Worm (Caenorhabditis elegans) whole organism, L4 larva: Measurements from ENCODE around the gene acl-9.
A peak's percentile ranks its signal among the peaks of the same experiment; 100 is the strongest.

Source experiments
- F10B5.3 ChIP-seq: sonication (generic microtip); optimal IDR thresholded peaks from 2 replicates; lab custom pipeline; 2016; ENCODE audit warnings: mild to moderate bottlenecking, missing genetic modification characterization, missing compliant biosample characterization
- F26F4.8 ChIP-seq: fragments of 200-800 bp; sonication (Bioruptor generic); conservative IDR thresholded peaks from 2 replicates; pipeline ENCODE4 v1.3.6; 2022; ENCODE audit warnings: missing genetic modification characterization, missing compliant biosample characterization
- F44E2.7 ChIP-seq: fragments of 200-800 bp; sonication (Bioruptor generic); IDR thresholded peaks from 2 replicates; pipeline ENCODE4 v2.1.2; 2022; ENCODE audit warnings: missing genetic modification characterization, missing compliant biosample characterization
- F49E8.2 ChIP-seq: sonication (generic microtip); optimal IDR thresholded peaks from 2 replicates; lab custom pipeline; 2016; ENCODE audit warnings: missing compliant biosample characterization, mild to moderate bottlenecking, missing genetic modification characterization, borderline replicate concordance
- R02D3.7 ChIP-seq: fragments of 150-350 bp; sonication (generic microtip); optimal IDR thresholded peaks from 3 replicates; lab custom pipeline; 2014; ENCODE audit warnings: missing biosample characterization, missing genetic modification characterization
- Y48G9A.11 ChIP-seq: fragments of 200-800 bp; sonication (Bioruptor generic); IDR thresholded peaks from 2 replicates; pipeline ENCODE4 v1.3.6; 2022; ENCODE audit warnings: missing genetic modification reagents, missing genetic modification characterization, missing compliant biosample characterization
- Y5F2A.4 ChIP-seq: fragments of 200-800 bp; sonication (Bioruptor generic); optimal IDR thresholded peaks from 2 replicates; lab custom pipeline; 2018; ENCODE audit warnings: mild to moderate bottlenecking, missing genetic modification characterization, missing compliant biosample characterization
- Y75B8A.6 ChIP-seq: fragments of 200-800 bp; sonication (Bioruptor generic); IDR thresholded peaks from 2 replicates; pipeline ENCODE4 v1.3.6; 2022; ENCODE audit warnings: missing genetic modification reagents, missing genetic modification characterization, missing compliant biosample characterization
- aly-2 ChIP-seq: sonication (generic microtip); optimal IDR thresholded peaks from 2 replicates; lab custom pipeline; 2018; ENCODE audit warnings: missing biosample characterization, missing genetic modification characterization
- ama-1 ChIP-seq: fragments of 150-350 bp; optimal IDR thresholded peaks from 2 replicates; lab custom pipeline; 2014; ENCODE audit warnings: inconsistent platforms, mixed read lengths
- arid-1 ChIP-seq: fragments of 200-800 bp; sonication (Bioruptor generic); conservative IDR thresholded peaks from 2 replicates; pipeline ENCODE4 v1.3.6; 2022; ENCODE audit warnings: missing genetic modification reagents, missing genetic modification characterization, missing compliant biosample characterization
- ceh-28 ChIP-seq: fragments of 150-350 bp; optimal IDR thresholded peaks from 2 replicates; lab custom pipeline; 2014; ENCODE audit warnings: missing biosample characterization, missing genetic modification reagents, missing genetic modification characterization
- ceh-32 ChIP-seq: sonication (generic microtip); optimal IDR thresholded peaks from 2 replicates; lab custom pipeline; 2016; ENCODE audit warnings: mild to moderate bottlenecking, missing genetic modification characterization, missing compliant biosample characterization; ENCODE audit not compliant: poor library complexity
- daf-12 ChIP-seq: fragments of 150-350 bp; optimal IDR thresholded peaks from 2 replicates; lab custom pipeline; 2014; ENCODE audit warnings: missing biosample characterization, missing genetic modification reagents, missing genetic modification characterization
- daf-19 ChIP-seq: fragments of 200-800 bp; sonication (Bioruptor generic); conservative IDR thresholded peaks from 2 replicates; pipeline ENCODE4 v1.3.6; 2022; ENCODE audit warnings: missing genetic modification characterization, missing compliant biosample characterization
- dmd-8 ChIP-seq: fragments of 200-800 bp; sonication (Bioruptor generic); IDR thresholded peaks from 2 replicates; pipeline ENCODE4 v1.3.6; 2022; ENCODE audit warnings: missing genetic modification characterization, missing compliant biosample characterization
- dmd-9 ChIP-seq: fragments of 200-800 bp; sonication (Bioruptor generic); IDR thresholded peaks from 2 replicates; pipeline ENCODE4 v1.3.6; 2022; ENCODE audit warnings: missing genetic modification reagents, missing genetic modification characterization, missing compliant biosample characterization
- duxl-1 ChIP-seq: sonication (generic microtip); optimal IDR thresholded peaks from 2 replicates; lab custom pipeline; 2016; ENCODE audit warnings: mild to moderate bottlenecking, missing genetic modification characterization, moderate library complexity, missing compliant biosample characterization; ENCODE audit not compliant: poor library complexity
- egl-27 ChIP-seq: sonication (generic microtip); optimal IDR thresholded peaks from 3 replicates; lab custom pipeline; 2017; ENCODE audit warnings: missing biosample characterization, missing genetic modification reagents, missing genetic modification characterization
- egl-43 ChIP-seq: fragments of 200-800 bp; sonication (Bioruptor generic); IDR thresholded peaks from 2 replicates; pipeline ENCODE4 v1.3.6; 2022; ENCODE audit warnings: missing genetic modification reagents, missing genetic modification characterization, missing compliant biosample characterization
- fkh-10 ChIP-seq: fragments of 150-350 bp; optimal IDR thresholded peaks from 2 replicates; lab custom pipeline; 2014; ENCODE audit warnings: missing biosample characterization, missing genetic modification reagents, missing genetic modification characterization
- fos-1 ChIP-seq: fragments of 150-350 bp; optimal IDR thresholded peaks from 2 replicates; lab custom pipeline; 2014; ENCODE audit warnings: missing biosample characterization, missing genetic modification characterization
- hlh-30 ChIP-seq: sonication (generic microtip); optimal IDR thresholded peaks from 2 replicates; lab custom pipeline; 2017; ENCODE audit warnings: antibody characterized with exemption, mild to moderate bottlenecking, missing genetic modification characterization, missing compliant biosample characterization; ENCODE audit not compliant: insufficient read depth
- lin-1 ChIP-seq: fragments of 200-800 bp; sonication (Bioruptor generic); IDR thresholded peaks from 2 replicates; pipeline ENCODE4 v1.3.6; 2022; ENCODE audit warnings: missing genetic modification reagents, missing genetic modification characterization, missing compliant biosample characterization
- lin-15B ChIP-seq: fragments of 150-350 bp; sonication (generic microtip); optimal IDR thresholded peaks from 3 replicates; lab custom pipeline; 2014; ENCODE audit warnings: missing biosample characterization, missing genetic modification characterization
- lin-29 ChIP-seq: fragments of 200-800 bp; sonication (Bioruptor generic); IDR thresholded peaks from 2 replicates; pipeline ENCODE4 v1.3.6; 2022; ENCODE audit warnings: missing genetic modification reagents, missing genetic modification characterization, missing compliant biosample characterization
- lin-39 ChIP-seq: fragments of 150-350 bp; optimal IDR thresholded peaks from 2 replicates; lab custom pipeline; 2014; ENCODE audit warnings: missing biosample characterization, missing genetic modification reagents, missing genetic modification characterization
- lir-3 ChIP-seq: sonication (generic microtip); optimal IDR thresholded peaks from 2 replicates; lab custom pipeline; 2016; ENCODE audit warnings: mild to moderate bottlenecking, missing genetic modification characterization, missing compliant biosample characterization
- mdl-1 ChIP-seq, 2 experiments: fragments of 150-350 bp in 1 of 2; sonication (generic microtip) in 1 of 2; optimal IDR thresholded peaks; 2 replicates each; lab custom pipeline; 2014 to 2017; ENCODE audit warnings: missing biosample characterization in 2 of 2, missing genetic modification characterization in 2 of 2
- mep-1 ChIP-seq: fragments of 150-350 bp; sonication (generic microtip); optimal IDR thresholded peaks from 3 replicates; lab custom pipeline; 2014; ENCODE audit warnings: missing biosample characterization, missing genetic modification characterization
- mes-2 ChIP-seq: sonication (generic microtip); optimal IDR thresholded peaks from 2 replicates; lab custom pipeline; 2016; ENCODE audit warnings: missing genotype, mild to moderate bottlenecking, missing genetic modification characterization, missing compliant biosample characterization; ENCODE audit not compliant: poor library complexity, severe bottlenecking
- mxl-2 ChIP-seq: fragments of 200-800 bp; sonication (Bioruptor generic); conservative IDR thresholded peaks from 2 replicates; pipeline ENCODE4 v1.3.6; 2022; ENCODE audit warnings: missing genetic modification reagents, missing genetic modification characterization, missing compliant biosample characterization
- mxl-3 ChIP-seq: fragments of 200-800 bp; sonication (Bioruptor generic); optimal IDR thresholded peaks from 2 replicates; lab custom pipeline; 2018; ENCODE audit warnings: mild to moderate bottlenecking, missing genetic modification characterization, missing compliant biosample characterization
- nhr-102 ChIP-seq: sonication (generic microtip); optimal IDR thresholded peaks from 2 replicates; lab custom pipeline; 2016; ENCODE audit warnings: mild to moderate bottlenecking, missing genetic modification characterization, moderate library complexity, missing compliant biosample characterization
- nhr-11 ChIP-seq: fragments of 150-350 bp; optimal IDR thresholded peaks from 2 replicates; lab custom pipeline; 2014; ENCODE audit warnings: missing biosample characterization, missing genetic modification characterization
- nhr-111 ChIP-seq: fragments of 200-800 bp; sonication (Bioruptor generic); optimal IDR thresholded peaks from 2 replicates; lab custom pipeline; 2018; ENCODE audit warnings: mild to moderate bottlenecking, missing genetic modification characterization, missing compliant biosample characterization
- nhr-25 ChIP-seq: sonication (generic microtip); optimal IDR thresholded peaks from 2 replicates; lab custom pipeline; 2017; ENCODE audit warnings: missing genetic modification characterization, mild to moderate bottlenecking, missing compliant biosample characterization, antibody characterized with exemption, moderate library complexity, borderline replicate concordance; ENCODE audit not compliant: insufficient read depth
- nhr-41 ChIP-seq: fragments of 200-800 bp; sonication (Bioruptor generic); IDR thresholded peaks from 2 replicates; pipeline ENCODE4 v1.3.6; 2022; ENCODE audit warnings: missing genetic modification reagents, missing genetic modification characterization, missing compliant biosample characterization
- nhr-48 ChIP-seq: sonication (generic microtip); optimal IDR thresholded peaks from 2 replicates; lab custom pipeline; 2016; ENCODE audit warnings: mild to moderate bottlenecking, missing genetic modification characterization, missing compliant biosample characterization
- nhr-6 ChIP-seq: fragments of 150-350 bp; optimal IDR thresholded peaks from 2 replicates; lab custom pipeline; 2014; ENCODE audit warnings: missing biosample characterization, missing genetic modification characterization
- nhr-76 ChIP-seq: fragments of 150-350 bp; optimal IDR thresholded peaks from 2 replicates; lab custom pipeline; 2014; ENCODE audit warnings: missing biosample characterization, missing genetic modification characterization
- nhr-77 ChIP-seq: fragments of 150-350 bp; optimal IDR thresholded peaks from 2 replicates; lab custom pipeline; 2014; ENCODE audit warnings: missing biosample characterization, missing genetic modification characterization
- pha-4 ChIP-seq, 2 experiments: fragments of 150-350 bp in 1 of 2; fragments of 200-800 bp in 1 of 2; sonication (Bioruptor generic) in 1 of 2; IDR thresholded peaks in 1 of 2; optimal IDR thresholded peaks in 1 of 2; 2 replicates each; pipeline versions ENCODE4 v1.3.6 to Lab custom; 2014 to 2022; ENCODE audit warnings: missing genetic modification characterization in 2 of 2, missing genetic modification reagents in 2 of 2, missing biosample characterization in 1 of 2, missing compliant biosample characterization in 1 of 2
- saeg-2 ChIP-seq: fragments of 200-800 bp; sonication (Bioruptor generic); IDR thresholded peaks from 2 replicates; pipeline ENCODE4 v1.3.6; 2022; ENCODE audit warnings: missing genetic modification reagents, missing genetic modification characterization, missing compliant biosample characterization
- set-16 ChIP-seq: fragments of 200-800 bp; sonication (Bioruptor generic); IDR thresholded peaks from 2 replicates; pipeline ENCODE4 v1.3.6; 2022; ENCODE audit warnings: missing genetic modification reagents, missing genetic modification characterization, missing compliant biosample characterization
- snpc-1.2 ChIP-seq: fragments of 200-800 bp; sonication (Bioruptor generic); IDR thresholded peaks from 2 replicates; pipeline ENCODE4 v1.3.6; 2022; ENCODE audit warnings: missing genetic modification reagents, missing genetic modification characterization, missing compliant biosample characterization
- snpc-4 ChIP-seq: fragments of 150-350 bp; optimal IDR thresholded peaks from 2 replicates; lab custom pipeline; 2014; ENCODE audit warnings: missing biosample characterization, missing genetic modification characterization
- tra-1 ChIP-seq: fragments of 200-800 bp; sonication (Bioruptor generic); IDR thresholded peaks from 2 replicates; pipeline ENCODE4 v1.3.6; 2022; ENCODE audit warnings: missing genetic modification reagents, missing genetic modification characterization, missing compliant biosample characterization
- zip-2 ChIP-seq: fragments of 150-350 bp; optimal IDR thresholded peaks from 2 replicates; lab custom pipeline; 2014; ENCODE audit warnings: missing biosample characterization, missing genetic modification characterization
- ztf-11 ChIP-seq: fragments of 150-350 bp; optimal IDR thresholded peaks from 2 replicates; lab custom pipeline; 2014; ENCODE audit warnings: missing biosample characterization, missing genetic modification characterization
- ztf-7 ChIP-seq: fragments of 150-350 bp; optimal IDR thresholded peaks from 2 replicates; lab custom pipeline; 2014; ENCODE audit warnings: missing biosample characterization, missing genetic modification characterization

acl-9 gene

DNA sequence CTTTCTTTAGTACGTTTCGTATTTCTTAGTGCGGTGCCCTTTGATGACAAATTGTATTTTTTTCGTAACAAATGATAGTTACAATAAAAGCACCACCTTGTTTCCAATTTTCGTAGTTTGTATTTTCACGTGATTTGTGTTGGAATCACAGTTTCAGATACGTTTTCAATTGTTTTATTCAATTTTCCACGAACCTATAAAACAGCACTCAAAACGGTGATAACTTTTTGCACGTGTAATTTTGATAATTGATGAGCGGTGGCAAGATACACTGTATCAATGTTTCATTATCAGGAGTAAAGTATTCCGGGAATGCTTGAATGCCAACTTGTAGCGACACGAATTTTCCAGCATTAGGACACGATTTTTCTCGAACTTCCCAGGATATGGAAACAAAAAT lies 41.9 kb upstream of the acl-9 start (continued):
- TF ChIP-seq snpc-1.2 (no peak), duxl-1 (no peak), lin-15B (no peak), nhr-48 (peak; percentile 37), egl-27 (no peak), nhr-25 (tag; lab: Kevin White, UChicago) (no peak), ztf-11 (tag; lab: Kevin White, UChicago) (no peak), nhr-11 (tag; lab: Kevin White, UChicago) (no peak), nhr-111 (GFP tag; lab: Kevin White, UChicago) (no peak), Y5F2A.4 (GFP tag; lab: Kevin White, UChicago) (no peak), saeg-2 (GFP tag; lab: Robert Waterston, UW) (no peak), ceh-28 (tag; lab: Kevin White, UChicago) (no peak), mxl-2 (GFP tag; lab: Robert Waterston, UW) (no peak), mdl-1 (tag; optimal IDR thresholded peaks at IDR 0.05; lab: Kevin White, UChicago) (peak in 1 of 2 experiments; percentile 75), lin-29 (GFP tag; lab: Robert Waterston, UW) (no peak), mes-2 (tag; lab: Kevin White, UChicago) (no peak), egl-43 (no peak), nhr-41 (no peak), tra-1 (peak; percentile 67; the same call in 1 of the 2 replicates), zip-2 (tag; lab: Kevin White, UChicago) (no peak), mxl-3 (GFP tag; lab: Kevin White, UChicago) (peak; percentile 17), F44E2.7 (GFP tag; lab: Robert Waterston, UW) (no peak), set-16 (GFP tag; lab: Robert Waterston, UW) (no peak), snpc-4 (no peak), lin-39 (tag; lab: Kevin White, UChicago) (no peak), F49E8.2 (tag; lab: Kevin White, UChicago) (no peak), ceh-32 (tag; lab: Kevin White, UChicago) (no peak), mep-1 (tag; lab: Kevin White, UChicago) (peak; percentile 21), F26F4.8 (GFP tag; lab: Robert Waterston, UW) (no peak), nhr-6 (tag; lab: Kevin White, UChicago) (no peak), arid-1 (GFP tag; lab: Robert Waterston, UW) (no peak), F10B5.3 (tag; lab: Kevin White, UChicago) (no peak), Y75B8A.6 (GFP tag; lab: Robert Waterston, UW) (no peak), nhr-102 (tag; lab: Kevin White, UChicago) (peak; percentile 31), fkh-10 (GFP tag; lab: Kevin White, UChicago) (no peak), ztf-7 (tag; lab: Kevin White, UChicago) (no peak), lin-1 (0 out of 2 replicates have a peak, but pooled peaks have one; percentile 11), dmd-8 (GFP tag; lab: Robert Waterston, UW) (no peak), dmd-9 (GFP tag; lab: Robert Waterston, UW) (no peak), Y48G9A.11 (GFP tag; lab: Robert Waterston, UW) (no peak), fos-1 (tag; lab: Kevin White, UChicago) (no peak), R02D3.7 (tag; lab: Kevin White, UChicago) (no peak), hlh-30 (tag; lab: Kevin White, UChicago) (peak; percentile 50), nhr-76 (no peak), lir-3 (tag; lab: Kevin White, UChicago) (no peak), ama-1 (no peak), aly-2 (no peak), nhr-77 (tag; lab: Kevin White, UChicago) (peak; percentile 54), daf-12 (no peak), pha-4 (GFP tag; IDR thresholded peaks at IDR 0.05; lab: Robert Waterston, UW) (no peak), pha-4 (tag; optimal IDR thresholded peaks at IDR 0.05; lab: Kevin White, UChicago) (no peak), daf-19 (GFP tag; lab: Robert Waterston, UW) (no peak)
